Fruit fly (Drosophila melanogaster) whole organism, embryonic: ENCODE measurements around the gene lqfR.

Experiments
- C15 ChIP-seq: fragments of 200-800 bp; sonication (Bioruptor generic); IDR thresholded peaks from 3 replicates; pipeline ENCODE4 v1.3.6; 2022; ENCODE audit warnings: missing biosample characterization, missing genetic modification characterization
- CG10147 ChIP-seq: fragments of 200-800 bp; sonication (Bioruptor generic); optimal IDR thresholded peaks from 2 replicates; lab custom pipeline; 2019; ENCODE audit warnings: missing biosample characterization, mild to moderate bottlenecking, missing genetic modification characterization, moderate library complexity
- CG10431 ChIP-seq: fragments of 200-800 bp; sonication (Bioruptor generic); optimal IDR thresholded peaks from 3 replicates; lab custom pipeline; 2018; ENCODE audit warnings: missing biosample characterization, mild to moderate bottlenecking, missing genetic modification characterization
- CG11504 ChIP-seq: fragments of 200-800 bp; sonication (Bioruptor generic); optimal IDR thresholded peaks from 3 replicates; lab custom pipeline; 2019; ENCODE audit warnings: missing biosample characterization, mild to moderate bottlenecking, missing genetic modification characterization, moderate library complexity
- CG12391 ChIP-seq: fragments of 200-800 bp; sonication (Bioruptor generic); optimal IDR thresholded peaks from 3 replicates; lab custom pipeline; 2018; ENCODE audit warnings: missing biosample characterization, mild to moderate bottlenecking, missing genetic modification characterization, moderate library complexity
- CG14710 ChIP-seq: fragments of 200-800 bp; sonication (Bioruptor generic); optimal IDR thresholded peaks from 3 replicates; lab custom pipeline; 2019; ENCODE audit warnings: missing biosample characterization, mild to moderate bottlenecking, missing genetic modification characterization, moderate library complexity
- CG1792 ChIP-seq: fragments of 200-800 bp; sonication (Bioruptor generic); optimal IDR thresholded peaks from 2 replicates; lab custom pipeline; 2016; ENCODE audit warnings: missing biosample characterization, missing genetic modification characterization
- CG3065 ChIP-seq: fragments of 200-800 bp; sonication (Bioruptor generic); optimal IDR thresholded peaks from 2 replicates; lab custom pipeline; 2016; ENCODE audit warnings: missing biosample characterization, missing genetic modification characterization
- CG33557 ChIP-seq: fragments of 200-800 bp; sonication (Bioruptor generic); optimal IDR thresholded peaks from 2 replicates; lab custom pipeline; 2019; ENCODE audit warnings: missing biosample characterization, mild to moderate bottlenecking, missing genetic modification characterization, moderate library complexity
- CG34376 ChIP-seq: fragments of 200-800 bp; sonication (Bioruptor generic); optimal IDR thresholded peaks from 2 replicates; lab custom pipeline; 2018; ENCODE audit warnings: missing biosample characterization, mild to moderate bottlenecking, missing genetic modification characterization
- CG5953 ChIP-seq: fragments of 200-800 bp; sonication (Bioruptor generic); IDR thresholded peaks from 2 replicates; pipeline ENCODE4 v1.3.6; 2022; ENCODE audit warnings: missing biosample characterization, missing genetic modification characterization
- CG6791 ChIP-seq: fragments of 200-800 bp; sonication (Bioruptor generic); IDR thresholded peaks from 3 replicates; pipeline ENCODE4 v1.3.6; 2022; ENCODE audit warnings: missing biosample characterization, missing genetic modification characterization; ENCODE audit not compliant: partially characterized antibody
- CG6813 ChIP-seq: fragments of 200-800 bp; sonication (Bioruptor generic); optimal IDR thresholded peaks from 2 replicates; lab custom pipeline; 2017; ENCODE audit warnings: missing biosample characterization, missing genetic modification characterization, mild to moderate bottlenecking, moderate library complexity, missing genetic modification reagents
- CG8359 ChIP-seq: fragments of 200-800 bp; sonication (Bioruptor generic); optimal IDR thresholded peaks from 2 replicates; lab custom pipeline; 2017; ENCODE audit warnings: missing biosample characterization, mild to moderate bottlenecking, missing genetic modification characterization, borderline replicate concordance
- CG8478 ChIP-seq: fragments of >200 bp; optimal IDR thresholded peaks from 2 replicates; lab custom pipeline; 2018
- CoRest ChIP-seq: fragments of 200-800 bp; sonication (Bioruptor generic); optimal IDR thresholded peaks from 3 replicates; lab custom pipeline; 2018; ENCODE audit warnings: missing biosample characterization, mild to moderate bottlenecking, missing genetic modification characterization, moderate library complexity
- Dad ChIP-seq: fragments of 200-800 bp; sonication (Bioruptor generic); optimal IDR thresholded peaks from 3 replicates; lab custom pipeline; 2016; ENCODE audit warnings: missing biosample characterization, missing genetic modification characterization
- Doc3 ChIP-seq: fragments of 200-800 bp; sonication (Bioruptor generic); IDR thresholded peaks from 3 replicates; pipeline ENCODE4 v1.3.6; 2022; ENCODE audit warnings: missing biosample characterization, missing genetic modification characterization; ENCODE audit not compliant: partially characterized antibody
- Eip74EF ChIP-seq, 2 experiments: fragments of 200-800 bp in 1 of 2; fragments of >200 bp in 1 of 2; sonication (Bioruptor generic) in 1 of 2; optimal IDR thresholded peaks; 2 replicates each; lab custom pipeline; 2017 to 2019; ENCODE audit warnings: missing biosample characterization in 2 of 2, missing genetic modification characterization in 2 of 2, mild to moderate bottlenecking in 1 of 2, moderate library complexity in 1 of 2
- Elba2 ChIP-seq: fragments of 200-800 bp; sonication (Bioruptor generic); optimal IDR thresholded peaks from 3 replicates; lab custom pipeline; 2016; ENCODE audit warnings: missing biosample characterization, missing genetic modification characterization
- HLH4C ChIP-seq: fragments of 200-800 bp; sonication (Bioruptor generic); IDR thresholded peaks from 3 replicates; pipeline ENCODE4 v1.3.6; 2022; ENCODE audit warnings: missing biosample characterization, missing genetic modification characterization; ENCODE audit not compliant: partially characterized antibody
- Hand ChIP-seq: fragments of 200-800 bp; sonication (Bioruptor generic); optimal IDR thresholded peaks from 2 replicates; lab custom pipeline; 2017; ENCODE audit warnings: mild to moderate bottlenecking, missing biosample characterization, missing genetic modification reagents, missing genetic modification characterization
- Hmx ChIP-seq: fragments of 200-800 bp; sonication (Bioruptor generic); optimal IDR thresholded peaks from 2 replicates; lab custom pipeline; 2016; ENCODE audit warnings: missing biosample characterization, missing genetic modification characterization
- Med ChIP-seq: fragments of 200-800 bp; sonication (Bioruptor generic); peaks from one replicate; lab custom pipeline; 2016; ENCODE audit warnings: missing biosample characterization, missing genetic modification characterization, mild to moderate bottlenecking, inconsistent platforms, moderate library complexity
- Mrtf ChIP-seq: fragments of 200-800 bp; sonication (Bioruptor generic); IDR thresholded peaks from 3 replicates; pipeline ENCODE4 v1.3.6; 2022; ENCODE audit warnings: missing biosample characterization, missing genetic modification characterization
- NC2β ChIP-seq: fragments of 200-800 bp; sonication (Bioruptor generic); optimal IDR thresholded peaks from 2 replicates; lab custom pipeline; 2016; ENCODE audit warnings: missing biosample characterization, missing genetic modification characterization
- Pdp1 ChIP-seq, 2 experiments: fragments of 200-800 bp; sonication (Bioruptor generic); optimal IDR thresholded peaks; 3 replicates each; lab custom pipeline; 2016; ENCODE audit warnings: missing biosample characterization in 2 of 2, missing genetic modification characterization in 2 of 2, mild to moderate bottlenecking in 1 of 2, moderate library complexity in 1 of 2
- amos ChIP-seq: fragments of 200-800 bp; sonication (Bioruptor generic); IDR thresholded peaks from 2 replicates; pipeline ENCODE4 v1.3.6; 2022; ENCODE audit warnings: missing biosample characterization, missing genetic modification characterization; ENCODE audit not compliant: partially characterized antibody
- ato ChIP-seq: fragments of 200-800 bp; sonication (Bioruptor generic); IDR thresholded peaks from 2 replicates; pipeline ENCODE4 v1.3.6; 2022; ENCODE audit warnings: missing biosample characterization, missing genetic modification characterization; ENCODE audit not compliant: partially characterized antibody
- bbx ChIP-seq: fragments of 200-800 bp; sonication (Bioruptor generic); IDR thresholded peaks from 2 replicates; pipeline ENCODE4 v1.3.6; 2022; ENCODE audit warnings: missing biosample characterization, missing genetic modification characterization; ENCODE audit not compliant: partially characterized antibody
- corto ChIP-seq: fragments of 200-800 bp; sonication (Bioruptor generic); optimal IDR thresholded peaks from 2 replicates; lab custom pipeline; 2016; ENCODE audit warnings: missing biosample characterization, mild to moderate bottlenecking, missing genetic modification characterization, moderate library complexity
- danr ChIP-seq: fragments of 200-800 bp; sonication (Bioruptor generic); IDR thresholded peaks from 2 replicates; pipeline ENCODE4 v1.3.6; 2022; ENCODE audit warnings: missing biosample characterization, missing genetic modification characterization
- dpn ChIP-seq, 2 experiments: fragments of 200-800 bp; sonication (Bioruptor generic); optimal IDR thresholded peaks; 3 replicates each; lab custom pipeline; 2016; ENCODE audit warnings: missing biosample characterization in 2 of 2, missing genetic modification characterization in 2 of 2
- ems ChIP-seq: fragments of 200-800 bp; sonication (Bioruptor generic); optimal IDR thresholded peaks from 3 replicates; lab custom pipeline; 2016; ENCODE audit warnings: missing biosample characterization, missing genetic modification characterization
- ewg ChIP-seq: fragments of 200-800 bp; sonication (Bioruptor generic); optimal IDR thresholded peaks from 3 replicates; lab custom pipeline; 2017; ENCODE audit warnings: mild to moderate bottlenecking, missing biosample characterization, missing genetic modification reagents, missing genetic modification characterization
- knrl ChIP-seq: fragments of 200-800 bp; sonication (Bioruptor generic); IDR thresholded peaks from 3 replicates; pipeline ENCODE4 v1.3.6; 2022; ENCODE audit warnings: missing biosample characterization, missing genetic modification characterization; ENCODE audit not compliant: partially characterized antibody
- mld ChIP-seq: fragments of 200-800 bp; sonication (Bioruptor generic); IDR thresholded peaks from 3 replicates; pipeline ENCODE4 v1.3.6; 2022; ENCODE audit warnings: missing biosample characterization, missing genetic modification characterization; ENCODE audit not compliant: partially characterized antibody
- nmo ChIP-seq: fragments of 200-800 bp; sonication (Bioruptor generic); optimal IDR thresholded peaks from 2 replicates; lab custom pipeline; 2018; ENCODE audit warnings: missing biosample characterization, mild to moderate bottlenecking, missing genetic modification characterization, moderate library complexity
- pan ChIP-seq, 4 experiments: fragments of >200 bp in 3 of 4; fragments of 200-800 bp in 1 of 4; sonication (Bioruptor generic) in 1 of 4; optimal IDR thresholded peaks in 3 of 4; IDR thresholded peaks in 1 of 4; 2 replicates each; pipeline versions ENCODE4 v1.3.6 to Lab custom; 2017 to 2022; ENCODE audit warnings: missing biosample characterization in 2 of 4, missing genetic modification characterization in 2 of 4, mixed read lengths in 1 of 4
- pum ChIP-seq: fragments of 200-800 bp; sonication (Bioruptor generic); optimal IDR thresholded peaks from 2 replicates; lab custom pipeline; 2016; ENCODE audit warnings: missing biosample characterization, missing genetic modification characterization
- sna ChIP-seq: fragments of 200-800 bp; sonication (Bioruptor generic); IDR thresholded peaks from 2 replicates; pipeline ENCODE4 v1.3.6; 2022; ENCODE audit warnings: missing biosample characterization, missing genetic modification characterization; ENCODE audit not compliant: partially characterized antibody
- tna ChIP-seq: fragments of 200-800 bp; sonication (Bioruptor generic); IDR thresholded peaks from 2 replicates; pipeline ENCODE4 v1.3.6; 2022; ENCODE audit warnings: missing biosample characterization, missing genetic modification characterization; ENCODE audit not compliant: partially characterized antibody
- twi ChIP-seq: fragments of 200-800 bp; optimal IDR thresholded peaks from 2 replicates; lab custom pipeline; 2019; ENCODE audit warnings: missing biosample characterization, mild to moderate bottlenecking, missing genetic modification characterization, moderate library complexity
- unc-4 ChIP-seq: fragments of 200-800 bp; sonication (Bioruptor generic); IDR thresholded peaks from 2 replicates; pipeline ENCODE4 v1.3.6; 2022; ENCODE audit warnings: missing biosample characterization, missing genetic modification characterization; ENCODE audit not compliant: partially characterized antibody

The lqfR gene

DNA sequence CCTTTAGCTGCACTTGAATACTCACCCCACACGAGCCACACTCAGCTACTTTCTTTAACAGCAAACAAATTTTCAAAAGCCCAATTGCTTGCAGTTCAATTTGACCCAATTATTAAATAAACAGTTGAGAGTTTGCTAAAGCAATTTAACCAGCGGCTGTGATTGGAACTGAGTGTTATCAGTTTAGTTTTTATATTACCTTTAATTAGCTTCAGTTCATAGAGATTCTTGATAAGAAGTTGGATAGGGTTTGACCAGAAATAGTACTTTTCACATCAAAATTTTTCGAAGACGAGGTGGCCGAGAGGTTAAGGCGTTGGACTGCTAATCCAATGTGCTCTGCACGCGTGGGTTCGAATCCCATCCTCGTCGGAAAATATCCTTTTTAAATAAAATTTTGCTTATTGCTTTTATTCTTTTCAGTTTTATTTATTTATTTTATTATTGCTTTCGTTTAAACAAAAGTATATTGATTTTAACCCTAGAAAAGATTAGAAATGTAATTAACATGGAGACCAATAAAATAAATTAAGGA lies 14.8 kb upstream of the lqfR start (continued):
- no peak for TF ChIP-seq twi (tag; lab: Kevin White, UChicago)

dm6 chr3R:22397068-22397700 lies 13.9 kb upstream of the lqfR start:
- TF ChIP-seq CG12391 (peak; percentile 22), sna (GFP tag; lab: Robert Waterston, UW) (peak; percentile 62; the same call in 1 of the 2 replicates), NC2β (GFP tag; lab: Kevin White, UChicago) (no peak), CG6813 (GFP tag; lab: Kevin White, UChicago) (no peak), Doc3 (GFP tag; lab: Robert Waterston, UW) (0 out of 3 replicates have a peak, but pooled peaks have one; percentile 19), CG33557 (GFP tag; lab: Kevin White, UChicago) (peak; percentile 1), dpn (GFP tag; optimal IDR thresholded peaks at IDR 0.05; lab: Kevin White, UChicago) (no peak), Med (GFP tag; lab: Kevin White, UChicago) (peak; percentile 63), tna (peak; percentile 81), Dad (GFP tag; lab: Kevin White, UChicago) (no peak), HLH4C (peak; percentile 83), CG11504 (tag; lab: Kevin White, UChicago) (peak; percentile 5), CG8359 (GFP tag; lab: Kevin White, UChicago) (no peak), corto (no peak), CG5953 (GFP tag; lab: Robert Waterston, UW) (no peak), C15 (GFP tag; lab: Robert Waterston, UW) (no peak), CoRest (tag; lab: Kevin White, UChicago) (no peak), ato (GFP tag; lab: Robert Waterston, UW) (peak; percentile 74), knrl (GFP tag; lab: Robert Waterston, UW) (peak; percentile 67), CG10147 (GFP tag; lab: Kevin White, UChicago) (peak; percentile 21), Eip74EF (GFP tag; optimal IDR thresholded peaks at IDR 0.05; lab: Kevin White, UChicago) (peak; percentile 4 to 99), Hmx (GFP tag; lab: Kevin White, UChicago) (no peak), CG6791 (GFP tag; lab: Robert Waterston, UW) (peak; percentile 94), bbx (peak; percentile 83), pan (optimal IDR thresholded peaks at IDR 0.05; lab: Kevin White, UChicago) (no peak), pan (GFP tag; optimal IDR thresholded peaks at IDR 0.05 in 1 of 2, IDR thresholded peaks at IDR 0.05 in 1 of 2) (peak in 1 of 2 experiments; percentile 12), unc-4 (GFP tag; lab: Robert Waterston, UW) (peak; percentile 44; the same call in 1 of the 2 replicates), pum (no peak), nmo (GFP tag; lab: Kevin White, UChicago) (peak; percentile 22), Elba2 (GFP tag; lab: Kevin White, UChicago) (no peak), CG14710 (tag; lab: Kevin White, UChicago) (peak; percentile 5), Hand (GFP tag; lab: Kevin White, UChicago) (no peak), danr (GFP tag; lab: Robert Waterston, UW) (no peak), Mrtf (no peak), Pdp1 (GFP tag; optimal IDR thresholded peaks at IDR 0.05; lab: Kevin White, UChicago) (peak in 1 of 2 experiments; percentile 99), ems (no peak), ewg (no peak), CG34376 (GFP tag; lab: Kevin White, UChicago) (peak; percentile 23), CG3065 (GFP tag; lab: Kevin White, UChicago) (no peak), amos (GFP tag; lab: Robert Waterston, UW) (peak; percentile 77), CG1792 (GFP tag; lab: Kevin White, UChicago) (no peak), CG10431 (GFP tag; lab: Kevin White, UChicago) (peak; percentile 53), mld (GFP tag; lab: Robert Waterston, UW) (peak; percentile 93), CG8478 (peak; percentile 81)
